Worm (Caenorhabditis elegans) whole organism, L4/young adult: ENCODE results near the gene his-24.

Experiments used
- W03F9.2 ChIP-seq: fragments of 150-350 bp; optimal IDR thresholded peaks from 2 replicates; lab custom pipeline; 2014; ENCODE audit warnings: missing biosample characterization, missing genetic modification characterization
- dao-5 ChIP-seq: sonication (generic microtip); optimal IDR thresholded peaks from 2 replicates; lab custom pipeline; 2016; ENCODE audit warnings: missing genotype, missing genetic modification characterization, moderate library complexity, missing compliant biosample characterization
- him-1 ChIP-seq: sonication (generic microtip); optimal IDR thresholded peaks from 2 replicates; lab custom pipeline; 2016; ENCODE audit warnings: missing genotype, missing genetic modification reagents, missing genetic modification characterization, missing compliant biosample characterization

DNA sequence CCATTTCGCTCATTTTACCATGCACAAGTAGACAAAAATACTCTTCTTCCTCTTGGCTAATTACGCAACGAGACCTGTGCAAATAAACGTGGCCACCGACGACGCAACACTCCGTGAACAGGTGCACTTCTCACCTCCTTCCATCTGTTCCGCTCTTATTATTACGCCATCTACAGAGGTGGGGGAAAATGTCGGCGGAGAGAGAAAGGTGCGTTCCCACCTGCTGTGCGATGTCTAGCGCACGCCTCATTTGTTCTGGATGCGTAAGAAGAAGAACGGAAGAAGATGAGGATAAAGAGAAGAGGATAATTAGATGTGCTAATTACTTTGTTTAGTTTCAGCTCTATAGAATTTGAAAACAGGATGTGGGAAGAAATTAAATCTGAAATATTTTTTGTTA, 3.4 kb upstream of the his-24 start:
- no peak for TF ChIP-seq him-1 (tag; lab: Kevin White, UChicago)
- TF ChIP-seq dao-5 (tag; lab: Kevin White, UChicago), result no peak
- TF ChIP-seq W03F9.2 (tag; lab: Kevin White, UChicago), result no peak
